Fruit fly (Drosophila melanogaster) whole organism, embryonic: Measurements from ENCODE around the gene CG4382.

Experiments
- Ada2b ChIP-seq: fragments of 200-800 bp; sonication (Bioruptor generic); IDR thresholded peaks from 2 replicates; pipeline ENCODE4 v1.3.6; 2022; ENCODE audit warnings: missing biosample characterization, missing genetic modification characterization
- Asciz ChIP-seq: fragments of 200-800 bp; sonication (Bioruptor generic); optimal IDR thresholded peaks from 2 replicates; lab custom pipeline; 2017; ENCODE audit warnings: missing biosample characterization, mild to moderate bottlenecking, missing genetic modification characterization, missing genetic modification reagents
- CG12104 ChIP-seq: fragments of 200-800 bp; sonication (Bioruptor generic); optimal IDR thresholded peaks from 3 replicates; lab custom pipeline; 2016; ENCODE audit warnings: missing biosample characterization, missing genetic modification characterization
- CG13424 ChIP-seq: fragments of 200-800 bp; sonication (Bioruptor generic); optimal IDR thresholded peaks from 2 replicates; lab custom pipeline; 2019; ENCODE audit warnings: missing biosample characterization, mild to moderate bottlenecking, missing genetic modification characterization, moderate library complexity
- CG1602 ChIP-seq: fragments of 200-800 bp; sonication (Bioruptor generic); optimal IDR thresholded peaks from 3 replicates; lab custom pipeline; 2016; ENCODE audit warnings: missing biosample characterization, missing genetic modification characterization
- CG16815 ChIP-seq: fragments of 200-800 bp; sonication (Bioruptor generic); optimal IDR thresholded peaks from 3 replicates; lab custom pipeline; 2017; ENCODE audit warnings: missing biosample characterization, mild to moderate bottlenecking, missing genetic modification characterization
- CG17361 ChIP-seq: fragments of 200-800 bp; sonication (Bioruptor generic); IDR thresholded peaks from 3 replicates; pipeline ENCODE4 v1.3.6; 2022; ENCODE audit warnings: missing biosample characterization, missing genetic modification characterization
- CG18764 ChIP-seq: fragments of 200-800 bp; sonication (Bioruptor generic); optimal IDR thresholded peaks from 3 replicates; lab custom pipeline; 2016; ENCODE audit warnings: missing biosample characterization, missing genetic modification characterization
- CG2889 ChIP-seq: fragments of 200-800 bp; sonication (Bioruptor generic); IDR thresholded peaks from 3 replicates; pipeline ENCODE4 v1.3.6; 2022; ENCODE audit warnings: missing biosample characterization, missing genetic modification characterization
- CG33557 ChIP-seq: fragments of 200-800 bp; sonication (Bioruptor generic); optimal IDR thresholded peaks from 2 replicates; lab custom pipeline; 2019; ENCODE audit warnings: missing biosample characterization, mild to moderate bottlenecking, missing genetic modification characterization, moderate library complexity
- CG3726 ChIP-seq: fragments of 200-800 bp; sonication (Bioruptor generic); IDR thresholded peaks from 3 replicates; pipeline ENCODE4, ENCODE4 v1.3.6; 2022; ENCODE audit warnings: missing biosample characterization, missing genetic modification characterization
- CG4707 ChIP-seq: fragments of 200-800 bp; sonication (Bioruptor generic); optimal IDR thresholded peaks from 2 replicates; lab custom pipeline; 2018; ENCODE audit warnings: missing biosample characterization, mild to moderate bottlenecking, missing genetic modification characterization, moderate library complexity
- CG6654 ChIP-seq: fragments of 200-800 bp; sonication (Bioruptor generic); optimal IDR thresholded peaks from 2 replicates; lab custom pipeline; 2017; ENCODE audit warnings: missing biosample characterization, mild to moderate bottlenecking, missing genetic modification characterization
- CG6791 ChIP-seq: fragments of 200-800 bp; sonication (Bioruptor generic); IDR thresholded peaks from 3 replicates; pipeline ENCODE4 v1.3.6; 2022; ENCODE audit warnings: missing biosample characterization, missing genetic modification characterization; ENCODE audit not compliant: partially characterized antibody
- CG7963 ChIP-seq: fragments of 200-800 bp; sonication (Bioruptor generic); IDR thresholded peaks from 3 replicates; pipeline ENCODE4 v1.3.6; 2022; ENCODE audit warnings: missing biosample characterization, missing genetic modification characterization; ENCODE audit not compliant: partially characterized antibody
- CG8924 ChIP-seq: fragments of 200-800 bp; optimal IDR thresholded peaks from 3 replicates; lab custom pipeline; 2019; ENCODE audit warnings: missing biosample characterization, mild to moderate bottlenecking, missing genetic modification characterization, moderate library complexity
- CG9437 ChIP-seq: fragments of 200-800 bp; sonication (Bioruptor generic); optimal IDR thresholded peaks from 2 replicates; lab custom pipeline; 2018; ENCODE audit warnings: missing biosample characterization, mild to moderate bottlenecking, missing genetic modification characterization
- CHES-1-like ChIP-seq: fragments of 200-800 bp; sonication (Bioruptor generic); optimal IDR thresholded peaks from 2 replicates; lab custom pipeline; 2016; ENCODE audit warnings: missing biosample characterization, missing genetic modification characterization
- CoRest ChIP-seq: fragments of 200-800 bp; sonication (Bioruptor generic); optimal IDR thresholded peaks from 3 replicates; lab custom pipeline; 2018; ENCODE audit warnings: missing biosample characterization, mild to moderate bottlenecking, missing genetic modification characterization, moderate library complexity
- Deaf1 ChIP-seq: fragments of 200-800 bp; optimal IDR thresholded peaks from 3 replicates; lab custom pipeline; 2019; ENCODE audit warnings: missing biosample characterization, mild to moderate bottlenecking, missing genetic modification characterization, moderate library complexity
- ERR ChIP-seq: fragments of 200-800 bp; sonication (Bioruptor generic); optimal IDR thresholded peaks from 2 replicates; lab custom pipeline; 2016; ENCODE audit warnings: missing biosample characterization, missing genetic modification characterization
- Hand ChIP-seq: fragments of 200-800 bp; sonication (Bioruptor generic); optimal IDR thresholded peaks from 2 replicates; lab custom pipeline; 2017; ENCODE audit warnings: mild to moderate bottlenecking, missing biosample characterization, missing genetic modification reagents, missing genetic modification characterization
- Hmr ChIP-seq: fragments of 200-800 bp; sonication (Bioruptor generic); optimal IDR thresholded peaks from 3 replicates; lab custom pipeline; 2017; ENCODE audit warnings: mild to moderate bottlenecking, missing biosample characterization, missing genetic modification reagents, missing genetic modification characterization
- Max ChIP-seq: fragments of 200-800 bp; sonication (Bioruptor generic); optimal IDR thresholded peaks from 2 replicates; lab custom pipeline; 2016; ENCODE audit warnings: missing biosample characterization, mild to moderate bottlenecking, missing genetic modification characterization
- PHDP ChIP-seq: fragments of 200-800 bp; sonication (Bioruptor generic); optimal IDR thresholded peaks from 3 replicates; lab custom pipeline; 2018; ENCODE audit warnings: missing biosample characterization, mild to moderate bottlenecking, missing genetic modification characterization, moderate library complexity
- Rfx ChIP-seq: fragments of 200-800 bp; sonication (Bioruptor generic); IDR thresholded peaks from 2 replicates; pipeline ENCODE4 v1.3.6; 2022; ENCODE audit warnings: missing biosample characterization, missing genetic modification characterization
- Sry-β ChIP-seq: fragments of 200-800 bp; sonication (Bioruptor generic); optimal IDR thresholded peaks from 2 replicates; lab custom pipeline; 2018; ENCODE audit warnings: missing biosample characterization, mild to moderate bottlenecking, missing genetic modification characterization, moderate library complexity
- Vsx1 ChIP-seq: fragments of 200-800 bp; sonication (Bioruptor generic); optimal IDR thresholded peaks from 2 replicates; lab custom pipeline; 2017; ENCODE audit warnings: missing biosample characterization, mild to moderate bottlenecking, missing genetic modification characterization, missing genetic modification reagents
- Xrp1 ChIP-seq: fragments of 200-800 bp; sonication (Bioruptor generic); IDR thresholded peaks from 2 replicates; pipeline ENCODE4 v1.3.6; 2022; ENCODE audit warnings: missing biosample characterization, missing genetic modification characterization
- ap ChIP-seq: fragments of 200-800 bp; sonication (Bioruptor generic); IDR thresholded peaks from 2 replicates; pipeline ENCODE4 v1.3.6; 2022; ENCODE audit warnings: missing biosample characterization, missing genetic modification characterization
- ara ChIP-seq: fragments of 200-800 bp; sonication (Bioruptor generic); IDR thresholded peaks from 2 replicates; pipeline ENCODE4 v1.3.6; 2022; ENCODE audit warnings: missing biosample characterization, missing genetic modification characterization
- bbx ChIP-seq: fragments of 200-800 bp; sonication (Bioruptor generic); IDR thresholded peaks from 2 replicates; pipeline ENCODE4 v1.3.6; 2022; ENCODE audit warnings: missing biosample characterization, missing genetic modification characterization; ENCODE audit not compliant: partially characterized antibody
- disco-r ChIP-seq: fragments of 200-800 bp; sonication (Bioruptor generic); optimal IDR thresholded peaks from 2 replicates; lab custom pipeline; 2016; ENCODE audit warnings: missing biosample characterization, missing genetic modification characterization
- dmrt11E ChIP-seq: fragments of 200-800 bp; sonication (Bioruptor generic); optimal IDR thresholded peaks from 3 replicates; lab custom pipeline; 2018; ENCODE audit warnings: missing biosample characterization, mild to moderate bottlenecking, missing genetic modification characterization, moderate library complexity
- exex ChIP-seq: fragments of 200-800 bp; sonication (Bioruptor generic); optimal IDR thresholded peaks from 4 replicates; lab custom pipeline; 2018; ENCODE audit warnings: missing biosample characterization, mild to moderate bottlenecking, missing genetic modification characterization, moderate library complexity
- fd96Cb ChIP-seq: fragments of 200-800 bp; sonication (Bioruptor generic); optimal IDR thresholded peaks from 2 replicates; lab custom pipeline; 2018; ENCODE audit warnings: missing biosample characterization, mild to moderate bottlenecking, missing genetic modification characterization, moderate library complexity
- gfzf ChIP-seq: fragments of 200-800 bp; sonication (Bioruptor generic); optimal IDR thresholded peaks from 2 replicates; lab custom pipeline; 2016; ENCODE audit warnings: missing biosample characterization, mild to moderate bottlenecking, missing genetic modification characterization, moderate library complexity
- onecut ChIP-seq: fragments of 200-800 bp; sonication (Bioruptor generic); IDR thresholded peaks from 2 replicates; pipeline ENCODE4 v1.3.6; 2022; ENCODE audit warnings: missing biosample characterization, missing genetic modification characterization
- pros ChIP-seq: fragments of 200-800 bp; sonication (Bioruptor generic); optimal IDR thresholded peaks from 3 replicates; lab custom pipeline; 2019; ENCODE audit warnings: missing biosample characterization, mild to moderate bottlenecking, missing genetic modification characterization, moderate library complexity
- ranshi ChIP-seq: fragments of 200-800 bp; sonication (Bioruptor generic); IDR thresholded peaks from 2 replicates; pipeline ENCODE4 v1.3.6; 2022; ENCODE audit warnings: missing biosample characterization, missing genetic modification characterization
- run ChIP-seq: fragments of 200-800 bp; sonication (Bioruptor generic); optimal IDR thresholded peaks from 3 replicates; lab custom pipeline; 2018; ENCODE audit warnings: missing biosample characterization, mild to moderate bottlenecking, missing genetic modification characterization
- sc ChIP-seq, 3 experiments: fragments of >200 bp in 2 of 3; fragments of 200-800 bp in 1 of 3; sonication (Bioruptor generic) in 1 of 3; optimal IDR thresholded peaks; 2 replicates in 2 of 3; 3 replicates in 1 of 3; lab custom pipeline; 2017; ENCODE audit warnings: mild to moderate bottlenecking in 1 of 3, missing biosample characterization in 1 of 3, missing genetic modification characterization in 1 of 3, missing genetic modification reagents in 1 of 3
- sna ChIP-seq: fragments of 200-800 bp; sonication (Bioruptor generic); IDR thresholded peaks from 2 replicates; pipeline ENCODE4 v1.3.6; 2022; ENCODE audit warnings: missing biosample characterization, missing genetic modification characterization; ENCODE audit not compliant: partially characterized antibody
- sob ChIP-seq: fragments of 200-800 bp; sonication (Bioruptor generic); IDR thresholded peaks from 2 replicates; pipeline ENCODE4 v1.3.6; 2022; ENCODE audit warnings: missing biosample characterization, missing genetic modification characterization
- sr ChIP-seq: fragments of 200-800 bp; sonication (Bioruptor generic); IDR thresholded peaks from 3 replicates; pipeline ENCODE4 v1.3.6; 2022; ENCODE audit warnings: missing biosample characterization, missing genetic modification characterization
- zf30C ChIP-seq: fragments of 200-800 bp; sonication (Bioruptor generic); optimal IDR thresholded peaks from 3 replicates; lab custom pipeline; 2018; ENCODE audit warnings: missing biosample characterization, mild to moderate bottlenecking, missing genetic modification characterization

Gene CG4382

DNA sequence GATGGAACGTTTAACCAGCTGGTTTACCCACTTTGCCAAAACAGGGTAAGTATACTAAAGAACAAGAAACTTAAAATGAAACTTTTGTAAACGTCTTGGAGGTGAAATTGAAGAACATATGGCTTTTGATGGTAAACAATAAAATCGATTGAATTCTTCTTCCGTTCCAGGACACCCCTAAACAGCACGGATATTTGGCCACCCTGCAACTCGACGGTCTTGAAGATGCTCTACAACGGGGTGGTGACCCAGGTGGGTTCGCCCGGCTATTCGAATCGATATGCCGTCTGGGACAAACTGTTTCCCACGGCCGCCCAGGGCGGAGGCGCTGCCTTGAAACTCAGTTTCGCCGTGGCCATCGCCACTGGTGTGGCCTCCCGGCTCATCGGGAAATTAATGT is 9.5 kb downstream of the CG4382 start (continued):
- TF ChIP-seq CG4707 (no peak), gfzf (GFP tag; lab: Kevin White, UChicago) (no peak), sob (GFP tag; lab: Robert Waterston, UW) (0 out of 2 replicates have a peak, but pooled peaks have one; percentile 10), run (tag; lab: Kevin White, UChicago) (no peak), CG2889 (GFP tag; lab: Robert Waterston, UW) (no peak), pros (GFP tag; lab: Kevin White, UChicago) (peak; percentile 6), exex (tag; lab: Kevin White, UChicago) (no peak), onecut (GFP tag; lab: Robert Waterston, UW) (peak; percentile 50; the same call in 1 of the 2 replicates), ap (GFP tag; lab: Robert Waterston, UW) (no peak), PHDP (tag; lab: Kevin White, UChicago) (no peak), CG18764 (no peak)

- TF ChIP-seq exex (tag; lab: Kevin White, UChicago) (peak; percentile 40), CG1602 (GFP tag; lab: Kevin White, UChicago) (no peak)
Observed at dm6 chr2L:9589176-9589575, 11.5 kb downstream of the CG4382 start, which contains the start of gene CG3841. Gene CG3841 (plus strand): TSS chr2L:9589476.

dm6 chr2L:9585942-9586341 is 14.7 kb downstream of the CG4382 start:
- TF ChIP-seq Vsx1 (GFP tag; lab: Kevin White, UChicago) (no peak), zf30C (GFP tag; lab: Kevin White, UChicago) (peak; percentile 35), Max (GFP tag; lab: Kevin White, UChicago) (no peak), Hand (no peak), CG18764 (no peak), Asciz (GFP tag; lab: Kevin White, UChicago) (peak; percentile 31), ERR (GFP tag; lab: Kevin White, UChicago) (no peak), ranshi (no peak), disco-r (GFP tag; lab: Kevin White, UChicago) (no peak), CG9437 (no peak), sr (no peak), Xrp1 (GFP tag; lab: Robert Waterston, UW) (peak; percentile 73), Deaf1 (tag; lab: Kevin White, UChicago) (no peak), CG13424 (peak; percentile 26), Rfx (GFP tag; lab: Robert Waterston, UW) (no peak), CG6791 (GFP tag; lab: Robert Waterston, UW) (no peak), CG33557 (GFP tag; lab: Kevin White, UChicago) (peak; percentile 2), bbx (GFP tag; lab: Robert Waterston, UW) (no peak), CG8924 (peak; percentile 41), fd96Cb (tag; lab: Kevin White, UChicago) (peak; percentile 39), sna (GFP tag; lab: Robert Waterston, UW) (no peak), Ada2b (no peak), CG17361 (GFP tag; lab: Robert Waterston, UW) (0 out of 3 replicates have a peak, but pooled peaks have one; percentile 48), CG12104 (GFP tag; lab: Kevin White, UChicago) (no peak), Hmr (GFP tag; lab: Kevin White, UChicago) (no peak), dmrt11E (tag; lab: Kevin White, UChicago) (peak; percentile 67), CG16815 (GFP tag; lab: Kevin White, UChicago) (peak; percentile 12), CHES-1-like (GFP tag; lab: Kevin White, UChicago) (no peak), Sry-β (GFP tag; lab: Kevin White, UChicago) (no peak), CG6654 (GFP tag; lab: Kevin White, UChicago) (no peak), sc (optimal IDR thresholded peaks at IDR 0.05; lab: Kevin White, UChicago) (no peak), sc (GFP tag; optimal IDR thresholded peaks at IDR 0.05; lab: Kevin White, UChicago) (no peak), ara (GFP tag; lab: Robert Waterston, UW) (no peak), sob (GFP tag; lab: Robert Waterston, UW) (no peak), CG3726 (no peak), CoRest (tag; lab: Kevin White, UChicago) (peak; percentile 8), CG7963 (GFP tag; lab: Robert Waterston, UW) (no peak)
